Worm (Caenorhabditis elegans) whole organism, early embryonic: ENCODE results near the gene cec-5.

ENCODE experiments used
- B0310.2 ChIP-seq: sonication (generic microtip); optimal IDR thresholded peaks from 2 replicates; lab custom pipeline; 2016; ENCODE audit warnings: mild to moderate bottlenecking, missing genetic modification characterization, missing compliant biosample characterization
- aly-1 ChIP-seq: sonication (generic microtip); optimal IDR thresholded peaks from 2 replicates; lab custom pipeline; 2016; ENCODE audit warnings: missing genetic modification characterization, missing compliant biosample characterization
- ama-1 ChIP-seq: fragments of 150-350 bp; optimal IDR thresholded peaks from 2 replicates; lab custom pipeline; 2014
- ets-7 ChIP-seq: sonication (generic microtip); optimal IDR thresholded peaks from 2 replicates; lab custom pipeline; 2016; ENCODE audit warnings: missing genotype, missing genetic modification characterization, missing compliant biosample characterization
- scrt-1 ChIP-seq: fragments of 200-800 bp; sonication (Bioruptor generic); IDR thresholded peaks from 2 replicates; pipeline ENCODE4 v1.3.6; 2022; ENCODE audit warnings: missing genetic modification characterization, missing compliant biosample characterization

DNA sequence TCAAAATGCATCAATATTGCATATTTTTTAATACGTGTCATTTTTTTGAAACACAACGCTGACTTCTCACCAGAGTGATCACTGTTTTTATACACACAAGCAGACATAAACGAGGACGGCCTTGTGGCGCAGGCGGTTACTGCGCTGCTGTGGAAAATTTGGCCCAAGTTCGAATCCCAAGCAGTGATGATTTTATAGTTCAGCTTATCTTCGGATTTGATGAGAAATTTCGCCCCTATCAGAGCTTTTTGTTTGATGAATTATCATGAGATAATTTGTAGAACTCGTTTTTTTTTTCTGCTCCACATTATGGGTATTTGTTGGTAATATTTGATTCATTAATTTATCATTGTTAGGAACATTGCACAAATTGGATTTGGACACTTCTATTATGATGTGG is 6.0 kb downstream of the cec-5 start:
- peak; percentile 94 for TF ChIP-seq B0310.2 (tag; lab: Kevin White, UChicago)
- peak; percentile 95 for TF ChIP-seq aly-1
- peak; percentile 5 for TF ChIP-seq ama-1 (lab: Kevin White, UChicago)
- peak; percentile 95 for TF ChIP-seq scrt-1 (GFP tag; lab: Robert Waterston, UW)
- TF ChIP-seq ets-7 (tag; lab: Kevin White, UChicago) = peak; percentile 90
